Worm (Caenorhabditis elegans): ENCODE results near the gene Y77E11A.16.

DNA sequence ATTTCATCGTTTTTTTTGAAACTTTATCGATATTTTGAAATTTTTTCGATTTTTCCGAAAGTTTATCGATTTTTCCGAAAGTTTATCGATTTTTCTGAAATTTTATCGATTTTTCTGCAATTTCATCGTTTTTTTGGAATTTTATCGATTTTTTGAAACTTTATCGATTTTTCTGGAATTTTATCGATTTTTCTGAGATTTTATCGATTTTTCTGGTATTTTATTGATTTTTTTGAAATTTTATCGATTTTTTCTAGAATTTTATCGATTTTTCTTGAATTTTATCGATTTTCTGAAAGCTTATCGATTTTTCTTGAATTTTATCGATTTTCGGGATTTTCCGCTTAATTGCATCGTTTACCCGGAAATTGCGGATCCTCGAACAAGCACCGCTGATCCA, 41.7 kb upstream of the Y77E11A.16 start:
- TF ChIP-seq madf-6 (GFP tag; IDR thresholded peaks at IDR 0.05) (no peak), nhr-120 (GFP tag; IDR thresholded peaks at IDR 0.05) (no peak), attf-3 (GFP tag; conservative IDR thresholded peaks at IDR 0.05) (no peak), dpff-1 (tag; optimal IDR thresholded peaks at IDR 0.05) (no peak), unc-130 (GFP tag; optimal IDR thresholded peaks at IDR 0.05) (no peak), aptf-2 (GFP tag; conservative IDR thresholded peaks at IDR 0.05) (no peak), sea-2 (GFP tag; IDR thresholded peaks at IDR 0.05) (no peak), nhr-27 (tag; optimal IDR thresholded peaks at IDR 0.05) (no peak), B0261.1 (tag; optimal IDR thresholded peaks at IDR 0.05) (no peak)
